Worm (Caenorhabditis elegans): Measurements from ENCODE around the gene spp-8.

ce11 chrIV:8462376-8462775 is 19.1 kb upstream of the spp-8 start:
- no peak for TF ChIP-seq him-1 (tag; optimal IDR thresholded peaks at IDR 0.05)
- no peak for TF ChIP-seq W03F9.2 (tag; optimal IDR thresholded peaks at IDR 0.05)

Data from whole organism, L4/young adult.